Fruit fly (Drosophila melanogaster) S2 (cell line): ENCODE data around the gene CG6908.

ENCODE experiments used
- CG8478 ChIP-seq: fragments of >200 bp; optimal IDR thresholded peaks from 2 replicates; lab custom pipeline; 2018
- CTCF ChIP-seq, 2 experiments: fragments of >200 bp; optimal IDR thresholded peaks; 2 replicates each; lab custom pipeline; 2018

DNA sequence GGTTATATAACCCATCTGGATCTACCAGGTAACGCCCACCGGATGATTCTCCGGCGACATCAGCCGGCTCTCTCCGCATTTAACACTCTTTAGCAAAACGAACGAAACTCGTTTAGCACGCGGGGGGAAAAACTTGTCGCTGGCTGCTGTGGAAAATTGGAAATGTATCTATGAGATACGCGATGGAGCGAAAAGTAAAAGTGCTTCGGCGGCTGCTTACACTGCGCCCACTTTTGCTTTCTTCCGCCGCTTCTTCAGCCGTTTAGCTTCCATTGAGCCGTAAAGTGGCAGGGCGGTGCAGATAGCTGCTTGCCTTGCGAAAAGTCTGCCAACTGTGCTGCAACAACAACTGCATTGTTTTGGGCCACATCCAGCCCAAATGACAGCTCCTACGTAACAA, 28.7 kb downstream of the CG6908 start:
- TF ChIP-seq CG8478 (lab: Kevin White, UChicago), result no peak
- TF ChIP-seq CTCF (optimal IDR thresholded peaks at IDR 0.05; lab: Kevin White, UChicago), result no peak
